Worm (Caenorhabditis elegans) whole organism, L2 larva: Measurements from ENCODE around the gene col-171.
A peak's percentile ranks its signal among the peaks of the same experiment; 100 is the strongest.

ENCODE experiments used
- C34F6.9 ChIP-seq: fragments of 150-350 bp; optimal IDR thresholded peaks from 2 replicates; lab custom pipeline; 2014; ENCODE audit warnings: missing biosample characterization, missing genetic modification characterization
- F13H6.1 ChIP-seq: sonication (generic microtip); optimal IDR thresholded peaks from 2 replicates; lab custom pipeline; 2016; ENCODE audit warnings: missing genetic modification characterization, missing compliant biosample characterization
- R02D3.7 ChIP-seq: fragments of 150-350 bp; optimal IDR thresholded peaks from 2 replicates; lab custom pipeline; 2014; ENCODE audit warnings: missing biosample characterization, missing genetic modification characterization
- Y55F3AM.14 ChIP-seq: fragments of 200-800 bp; sonication (Bioruptor generic); optimal IDR thresholded peaks from 2 replicates; lab custom pipeline; 2018; ENCODE audit warnings: mild to moderate bottlenecking, missing genetic modification characterization, missing compliant biosample characterization
- ZK546.5 ChIP-seq: sonication (generic microtip); optimal IDR thresholded peaks from 2 replicates; lab custom pipeline; 2017; ENCODE audit warnings: missing biosample characterization, missing genetic modification characterization
- alr-1 ChIP-seq: fragments of 150-350 bp; optimal IDR thresholded peaks from 2 replicates; lab custom pipeline; 2014; ENCODE audit warnings: missing biosample characterization, missing genetic modification characterization
- aly-2 ChIP-seq: fragments of 150-350 bp; optimal IDR thresholded peaks from 2 replicates; lab custom pipeline; 2014; ENCODE audit warnings: missing biosample characterization, missing genetic modification characterization
- ama-1 ChIP-seq: fragments of 150-350 bp; optimal IDR thresholded peaks from 2 replicates; lab custom pipeline; 2018; ENCODE audit warnings: inconsistent platforms
- blmp-1 ChIP-seq: sonication (generic microtip); optimal IDR thresholded peaks from 2 replicates; lab custom pipeline; 2017; ENCODE audit warnings: missing genetic modification characterization, mild to moderate bottlenecking, missing compliant biosample characterization, antibody characterized with exemption, moderate library complexity; ENCODE audit not compliant: insufficient read depth
- ceh-16 ChIP-seq: fragments of 150-350 bp; optimal IDR thresholded peaks from 2 replicates; lab custom pipeline; 2014; ENCODE audit warnings: missing biosample characterization, missing genetic modification characterization
- ceh-82 ChIP-seq: fragments of 150-350 bp; optimal IDR thresholded peaks from 2 replicates; lab custom pipeline; 2014; ENCODE audit warnings: missing biosample characterization, missing genetic modification characterization
- crh-2 ChIP-seq: sonication (generic microtip); optimal IDR thresholded peaks from 2 replicates; lab custom pipeline; 2017; ENCODE audit warnings: missing biosample characterization, missing genetic modification characterization
- dmd-4 ChIP-seq: sonication (generic microtip); optimal IDR thresholded peaks from 2 replicates; lab custom pipeline; 2017; ENCODE audit warnings: missing biosample characterization, missing genetic modification characterization
- egl-27 ChIP-seq: sonication (generic microtip); optimal IDR thresholded peaks from 3 replicates; lab custom pipeline; 2017; ENCODE audit warnings: missing biosample characterization, missing genetic modification reagents, missing genetic modification characterization
- elt-1 ChIP-seq: fragments of 150-350 bp; optimal IDR thresholded peaks from 2 replicates; lab custom pipeline; 2014; ENCODE audit warnings: missing biosample characterization, missing genetic modification characterization
- elt-3 ChIP-seq: sonication (generic microtip); optimal IDR thresholded peaks from 2 replicates; lab custom pipeline; 2017; ENCODE audit warnings: missing biosample characterization, missing genetic modification characterization
- fos-1 ChIP-seq: fragments of 150-350 bp; optimal IDR thresholded peaks from 2 replicates; lab custom pipeline; 2014; ENCODE audit warnings: missing biosample characterization, missing genetic modification characterization
- gmeb-1 ChIP-seq: fragments of 150-350 bp; optimal IDR thresholded peaks from 2 replicates; lab custom pipeline; 2014; ENCODE audit warnings: missing biosample characterization, missing genetic modification characterization
- lin-11 ChIP-seq: fragments of 150-350 bp; sonication (generic microtip); optimal IDR thresholded peaks from 2 replicates; lab custom pipeline; 2014; ENCODE audit warnings: missing biosample characterization, missing genetic modification characterization, inconsistent platforms, mixed read lengths
- lin-13 ChIP-seq: fragments of 150-350 bp; optimal IDR thresholded peaks from 2 replicates; lab custom pipeline; 2014; ENCODE audit warnings: missing biosample characterization, missing genetic modification reagents, missing genetic modification characterization
- lin-39 ChIP-seq: fragments of 150-350 bp; optimal IDR thresholded peaks from 2 replicates; lab custom pipeline; 2014; ENCODE audit warnings: missing biosample characterization, missing genetic modification reagents, missing genetic modification characterization
- lsy-2 ChIP-seq, 2 experiments: fragments of 150-350 bp in 1 of 2; sonication (generic microtip) in 1 of 2; optimal IDR thresholded peaks; 2 replicates each; lab custom pipeline; 2014 to 2017; ENCODE audit warnings: missing biosample characterization in 2 of 2, missing genetic modification characterization in 2 of 2
- mab-5 ChIP-seq: fragments of 150-350 bp; optimal IDR thresholded peaks from 2 replicates; lab custom pipeline; 2014; ENCODE audit warnings: missing biosample characterization, missing genetic modification characterization
- mbf-1 ChIP-seq: sonication (generic microtip); optimal IDR thresholded peaks from 2 replicates; lab custom pipeline; 2017; ENCODE audit warnings: missing biosample characterization, missing genetic modification characterization
- mdl-1 ChIP-seq, 2 experiments: fragments of 150-350 bp in 1 of 2; sonication (generic microtip) in 1 of 2; optimal IDR thresholded peaks; 2 replicates each; lab custom pipeline; 2017; ENCODE audit warnings: missing biosample characterization in 2 of 2, missing genetic modification characterization in 2 of 2
- nhr-10 ChIP-seq: sonication (generic microtip); optimal IDR thresholded peaks from 2 replicates; lab custom pipeline; 2017; ENCODE audit warnings: missing biosample characterization, missing genetic modification characterization
- nhr-11 ChIP-seq: fragments of 150-350 bp; optimal IDR thresholded peaks from 2 replicates; lab custom pipeline; 2014; ENCODE audit warnings: missing biosample characterization, missing genetic modification characterization
- nhr-12 ChIP-seq: fragments of 150-350 bp; optimal IDR thresholded peaks from 2 replicates; lab custom pipeline; 2014; ENCODE audit warnings: missing biosample characterization, missing genetic modification characterization
- nhr-129 ChIP-seq: fragments of 150-350 bp; optimal IDR thresholded peaks from 2 replicates; lab custom pipeline; 2014; ENCODE audit warnings: missing biosample characterization, missing genetic modification characterization
- nhr-21 ChIP-seq: fragments of 150-350 bp; optimal IDR thresholded peaks from 2 replicates; lab custom pipeline; 2014; ENCODE audit warnings: missing biosample characterization, missing genetic modification characterization
- nhr-23 ChIP-seq: fragments of 150-350 bp; optimal IDR thresholded peaks from 2 replicates; lab custom pipeline; 2014; ENCODE audit warnings: missing biosample characterization, missing genetic modification reagents, missing genetic modification characterization
- nhr-237 ChIP-seq: fragments of 150-350 bp; optimal IDR thresholded peaks from 2 replicates; lab custom pipeline; 2014; ENCODE audit warnings: missing biosample characterization, missing genetic modification characterization
- nhr-25 ChIP-seq: fragments of 150-350 bp; sonication (generic microtip); optimal IDR thresholded peaks from 3 replicates; lab custom pipeline; 2014; ENCODE audit warnings: missing biosample characterization, missing genetic modification characterization
- nhr-6 ChIP-seq: fragments of 150-350 bp; optimal IDR thresholded peaks from 2 replicates; lab custom pipeline; 2014; ENCODE audit warnings: missing biosample characterization, missing genetic modification characterization
- nhr-77 ChIP-seq: fragments of 150-350 bp; optimal IDR thresholded peaks from 2 replicates; lab custom pipeline; 2014; ENCODE audit warnings: missing biosample characterization, missing genetic modification characterization
- peb-1 ChIP-seq: fragments of 150-350 bp; optimal IDR thresholded peaks from 2 replicates; lab custom pipeline; 2014; ENCODE audit warnings: missing biosample characterization, missing genetic modification characterization
- sem-4 ChIP-seq: fragments of 150-350 bp; optimal IDR thresholded peaks from 2 replicates; lab custom pipeline; 2014; ENCODE audit warnings: missing biosample characterization, missing genetic modification reagents, missing genetic modification characterization
- skn-1 ChIP-seq: sonication (generic microtip); optimal IDR thresholded peaks from 2 replicates; lab custom pipeline; 2017; ENCODE audit warnings: missing biosample characterization, missing genetic modification characterization
- sma-9 ChIP-seq, 2 experiments: fragments of 150-350 bp in 1 of 2; sonication (generic microtip) in 1 of 2; optimal IDR thresholded peaks; 2 replicates each; lab custom pipeline; 2014 to 2016; ENCODE audit warnings: missing genetic modification characterization in 2 of 2, mild to moderate bottlenecking in 1 of 2, missing biosample characterization in 1 of 2, missing compliant biosample characterization in 1 of 2, missing genetic modification reagents in 1 of 2, moderate library complexity in 1 of 2
- snpc-4 ChIP-seq: fragments of 150-350 bp; optimal IDR thresholded peaks from 2 replicates; lab custom pipeline; 2014; ENCODE audit warnings: missing biosample characterization, missing genetic modification characterization
- unc-39 ChIP-seq: fragments of 150-350 bp; optimal IDR thresholded peaks from 2 replicates; lab custom pipeline; 2014; ENCODE audit warnings: missing biosample characterization, missing genetic modification characterization
- unc-55 ChIP-seq: fragments of 150-350 bp; sonication (generic microtip); optimal IDR thresholded peaks from 3 replicates; lab custom pipeline; 2014; ENCODE audit warnings: missing biosample characterization, missing genetic modification reagents, missing genetic modification characterization
- unc-62 ChIP-seq: fragments of 150-350 bp; optimal IDR thresholded peaks from 2 replicates; lab custom pipeline; 2014; ENCODE audit warnings: missing biosample characterization, missing genetic modification reagents, missing genetic modification characterization
- zag-1 ChIP-seq: fragments of 150-350 bp; optimal IDR thresholded peaks from 2 replicates; lab custom pipeline; 2014; ENCODE audit warnings: missing biosample characterization, missing genetic modification characterization
- ztf-1 ChIP-seq: fragments of 200-800 bp; sonication (Bioruptor generic); conservative IDR thresholded peaks from 2 replicates; pipeline ENCODE4 v1.3.6; 2022; ENCODE audit warnings: missing genetic modification characterization, missing compliant biosample characterization
- ztf-11 ChIP-seq: sonication (generic microtip); optimal IDR thresholded peaks from 2 replicates; lab custom pipeline; 2017; ENCODE audit warnings: missing biosample characterization, missing genetic modification characterization
- ztf-4 ChIP-seq: fragments of 150-350 bp; optimal IDR thresholded peaks from 2 replicates; lab custom pipeline; 2014; ENCODE audit warnings: missing biosample characterization, missing genetic modification characterization

Gene col-171

DNA sequence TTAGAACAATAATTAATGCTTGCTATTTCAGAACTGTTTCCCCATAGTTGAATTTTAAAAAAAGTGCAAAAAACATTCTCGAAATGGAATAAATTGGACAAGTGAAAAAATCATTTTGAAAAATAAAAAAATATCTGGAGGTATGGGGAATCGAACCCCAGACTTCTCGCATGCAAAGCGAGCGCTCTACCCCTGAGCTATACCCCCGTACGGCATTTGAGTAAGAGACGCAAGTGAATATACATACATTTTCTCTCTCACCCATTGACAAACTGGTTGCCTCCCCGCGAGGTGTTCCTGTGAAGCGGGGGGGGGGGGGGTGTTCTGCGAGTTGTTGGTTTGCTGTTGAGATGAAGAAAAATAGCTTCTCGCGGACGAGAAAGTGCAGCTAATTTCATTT is 42.0 kb upstream of the col-171 start (continued):
- TF ChIP-seq crh-2 (tag; lab: Kevin White, UChicago) (peak; percentile 52), fos-1 (tag; lab: Kevin White, UChicago) (peak; percentile 58), R02D3.7 (tag; lab: Kevin White, UChicago) (no peak), aly-2 (tag; lab: Kevin White, UChicago) (no peak), nhr-129 (tag; lab: Kevin White, UChicago) (peak; percentile 48), nhr-12 (tag; lab: Kevin White, UChicago) (no peak), skn-1 (no peak), lin-11 (tag; lab: Kevin White, UChicago) (peak; percentile 59), mdl-1 (tag; optimal IDR thresholded peaks at IDR 0.05; lab: Kevin White, UChicago) (no peak), unc-55 (GFP tag; lab: Kevin White, UChicago) (peak; percentile 67), unc-62 (no peak), zag-1 (tag; lab: Kevin White, UChicago) (no peak), ztf-11 (no peak), ceh-16 (peak; percentile 15)
- TF ChIP-seq, all 48 proteins: peak for 19

ce11 chrX:6292812-6293211 is 41.3 kb upstream of the col-171 start, which contains the start of gene mom-1:
Gene mom-1 (plus strand): TSS chrX:6293112.
- TF ChIP-seq sma-9 (GFP tag; optimal IDR thresholded peaks at IDR 0.05; lab: Kevin White, UChicago) (no peak), sma-9 (tag; optimal IDR thresholded peaks at IDR 0.05; lab: Kevin White, UChicago) (no peak), nhr-77 (tag; lab: Kevin White, UChicago) (no peak)

- TF ChIP-seq gmeb-1 (peak; percentile 96), sem-4 (tag; lab: Kevin White, UChicago) (peak; percentile 97), nhr-21 (tag; lab: Kevin White, UChicago) (peak; percentile 100), lsy-2 (tag; optimal IDR thresholded peaks at IDR 0.05; lab: Kevin White, UChicago) (peak; percentile 97), ztf-1 (peak; percentile 95), blmp-1 (tag; lab: Kevin White, UChicago) (peak; percentile 82), lin-13 (peak; percentile 99), nhr-23 (tag; lab: Kevin White, UChicago) (no peak), R02D3.7 (tag; lab: Kevin White, UChicago) (peak; percentile 81), nhr-237 (tag; lab: Kevin White, UChicago) (peak; percentile 99), unc-39 (peak; percentile 97), F13H6.1 (tag; lab: Kevin White, UChicago) (peak; percentile 99), crh-2 (tag; lab: Kevin White, UChicago) (peak; percentile 100), skn-1 (peak; percentile 86), unc-55 (GFP tag; lab: Kevin White, UChicago) (peak; percentile 100), mab-5 (peak; percentile 99), lin-11 (tag; lab: Kevin White, UChicago) (peak; percentile 99), ztf-11 (peak; percentile 84), ceh-16 (peak; percentile 99), nhr-10 (tag; lab: Kevin White, UChicago) (peak; percentile 99), elt-3 (tag; lab: Kevin White, UChicago) (peak; percentile 95), mdl-1 (tag; optimal IDR thresholded peaks at IDR 0.05; lab: Kevin White, UChicago) (peak; percentile 94 to 96), ama-1 (lab: Kevin White, UChicago) (peak; percentile 56), fos-1 (tag; lab: Kevin White, UChicago) (peak; percentile 99), nhr-77 (tag; lab: Kevin White, UChicago) (peak; percentile 97), snpc-4 (tag; lab: Kevin White, UChicago) (peak; percentile 88), nhr-129 (tag; lab: Kevin White, UChicago) (peak; percentile 100), elt-1 (tag; lab: Kevin White, UChicago) (peak; percentile 50), nhr-12 (tag; lab: Kevin White, UChicago) (peak; percentile 70), ztf-4 (tag; lab: Kevin White, UChicago) (peak; percentile 97), nhr-11 (tag; lab: Kevin White, UChicago) (peak; percentile 76), nhr-6 (tag; lab: Kevin White, UChicago) (peak; percentile 99), dmd-4 (tag; lab: Kevin White, UChicago) (peak; percentile 81), egl-27 (peak; percentile 99), lin-39 (tag; lab: Kevin White, UChicago) (peak; percentile 93), mbf-1 (tag; lab: Kevin White, UChicago) (peak; percentile 77), Y55F3AM.14 (peak; percentile 95), ZK546.5 (tag; lab: Kevin White, UChicago) (peak; percentile 88), sma-9 (GFP tag; optimal IDR thresholded peaks at IDR 0.05; lab: Kevin White, UChicago) (peak; percentile 99), sma-9 (tag; optimal IDR thresholded peaks at IDR 0.05; lab: Kevin White, UChicago) (peak; percentile 95), nhr-25 (peak; percentile 99), peb-1 (tag; lab: Kevin White, UChicago) (peak; percentile 50), ceh-82 (tag; lab: Kevin White, UChicago) (peak; percentile 99), unc-62 (peak; percentile 94), alr-1 (tag; lab: Kevin White, UChicago) (no peak), aly-2 (tag; lab: Kevin White, UChicago) (peak; percentile 87), C34F6.9 (tag; lab: Kevin White, UChicago) (peak; percentile 98)
These were observed 37.7 kb upstream of the col-171 start for ce11 chrX:6296402-6296844.
